Worm (Caenorhabditis elegans) whole organism, L3 larva: ENCODE measurements around the gene mdl-1.

Source experiments
- ZK546.5 ChIP-seq: sonication (generic microtip); optimal IDR thresholded peaks from 2 replicates; lab custom pipeline; 2017; ENCODE audit warnings: missing biosample characterization, missing genetic modification characterization
- ceh-28 ChIP-seq: fragments of 150-350 bp; optimal IDR thresholded peaks from 2 replicates; lab custom pipeline; 2014; ENCODE audit warnings: missing biosample characterization, missing genetic modification reagents, missing genetic modification characterization
- fos-1 ChIP-seq: fragments of 150-350 bp; optimal IDR thresholded peaks from 2 replicates; lab custom pipeline; 2014; ENCODE audit warnings: missing biosample characterization, missing genetic modification characterization
- jun-1 ChIP-seq: fragments of 150-350 bp; optimal IDR thresholded peaks from 2 replicates; lab custom pipeline; 2014; ENCODE audit warnings: missing biosample characterization, missing genetic modification reagents, missing genetic modification characterization
- lsy-12 ChIP-seq: sonication (generic microtip); optimal IDR thresholded peaks from 2 replicates; lab custom pipeline; 2016; ENCODE audit warnings: mild to moderate bottlenecking, missing genetic modification characterization, missing compliant biosample characterization
- nfya-1 ChIP-seq: sonication (generic microtip); optimal IDR thresholded peaks from 2 replicates; lab custom pipeline; 2017; ENCODE audit warnings: missing genetic modification characterization, mild to moderate bottlenecking, missing compliant biosample characterization, antibody characterized with exemption, moderate library complexity; ENCODE audit not compliant: insufficient read depth
- nhr-23 ChIP-seq: fragments of 150-350 bp; optimal IDR thresholded peaks from 2 replicates; lab custom pipeline; 2014; ENCODE audit warnings: missing biosample characterization, missing genetic modification reagents, missing genetic modification characterization
- sea-2 ChIP-seq: fragments of 150-350 bp; sonication (generic microtip); optimal IDR thresholded peaks from 4 replicates; lab custom pipeline; 2014; ENCODE audit warnings: missing biosample characterization, missing genetic modification reagents, missing genetic modification characterization
- skn-1 ChIP-seq: fragments of 150-350 bp; optimal IDR thresholded peaks from 2 replicates; lab custom pipeline; 2014; ENCODE audit warnings: missing biosample characterization, missing genetic modification characterization
- unc-62 ChIP-seq: fragments of 150-350 bp; sonication (generic microtip); optimal IDR thresholded peaks from 4 replicates; lab custom pipeline; 2014; ENCODE audit warnings: missing biosample characterization, missing genetic modification reagents, missing genetic modification characterization
- zag-1 ChIP-seq: fragments of 150-350 bp; optimal IDR thresholded peaks from 2 replicates; lab custom pipeline; 2014; ENCODE audit warnings: missing biosample characterization, missing genetic modification characterization
- ztf-4 ChIP-seq: fragments of 150-350 bp; optimal IDR thresholded peaks from 2 replicates; lab custom pipeline; 2014; ENCODE audit warnings: missing biosample characterization, missing genetic modification characterization

- TF ChIP-seq nfya-1 (no peak), skn-1 (tag; lab: Kevin White, UChicago) (no peak), fos-1 (tag; lab: Kevin White, UChicago) (no peak), nhr-23 (no peak), jun-1 (no peak), ZK546.5 (no peak), unc-62 (GFP tag; lab: Kevin White, UChicago) (no peak), lsy-12 (tag; lab: Kevin White, UChicago) (no peak), sea-2 (GFP tag; lab: Kevin White, UChicago) (no peak), ztf-4 (tag; lab: Kevin White, UChicago) (no peak), ceh-28 (tag; lab: Kevin White, UChicago) (no peak), zag-1 (tag; lab: Kevin White, UChicago) (no peak)
Measured at ce11 chrX:6698267-6698666, 43.9 kb upstream of the mdl-1 start, which contains the start of the genes F38B6.7 and F38B6.2.
